Worm (Caenorhabditis elegans): ENCODE measurements around the gene Y27F2A.8.
"Not testable (repeated sequence)": the region's sequence is repeated elsewhere in the genome, so short reads cannot be mapped to it uniquely, and the experiment has no call there.

Y27F2A.8 gene

DNA sequence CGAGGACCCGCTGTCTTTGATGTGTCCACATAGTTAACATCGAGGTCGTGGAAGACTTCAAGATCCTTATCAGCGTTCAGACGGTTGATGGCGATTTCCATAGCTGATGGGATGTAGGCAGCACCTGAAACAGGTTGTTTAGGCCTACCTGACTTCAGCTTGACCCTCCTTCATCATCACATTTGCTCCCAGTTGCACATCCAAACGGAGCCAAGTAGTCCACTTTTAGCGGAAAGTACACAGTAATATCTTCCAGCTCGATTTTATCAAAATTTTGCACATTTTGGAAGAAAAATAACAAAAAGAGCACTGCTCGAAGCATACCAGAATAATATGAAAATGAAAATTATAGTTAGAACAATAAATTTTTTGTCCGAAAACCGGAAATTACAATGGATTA lies 13.4 kb downstream of the Y27F2A.8 start, which contains the start of gene gcy-15:
gcy-15 (minus strand) TSS at position 101 of the 400 bp plus-strand sequence.
- no peak for TF ChIP-seq sem-2 (GFP tag; optimal IDR thresholded peaks at IDR 0.05)
- no peak for TF ChIP-seq hlh-1 (tag; optimal IDR thresholded peaks at IDR 0.05)
- TF ChIP-seq pha-4 (tag; optimal IDR thresholded peaks at IDR 0.05) = no peak
- no peak for TF ChIP-seq nhr-76 (tag; optimal IDR thresholded peaks at IDR 0.05)
- no peak for TF ChIP-seq lsy-2 (tag; optimal IDR thresholded peaks at IDR 0.05)
- TF ChIP-seq tbx-8 (GFP tag; optimal IDR thresholded peaks at IDR 0.05) = no peak
- TF ChIP-seq mls-2 (tag; optimal IDR thresholded peaks at IDR 0.05) = no peak
- no peak for TF ChIP-seq drap-1 (GFP tag; optimal IDR thresholded peaks at IDR 0.05)
- no peak for TF ChIP-seq nhr-2 (tag; optimal IDR thresholded peaks at IDR 0.05)

DNA sequence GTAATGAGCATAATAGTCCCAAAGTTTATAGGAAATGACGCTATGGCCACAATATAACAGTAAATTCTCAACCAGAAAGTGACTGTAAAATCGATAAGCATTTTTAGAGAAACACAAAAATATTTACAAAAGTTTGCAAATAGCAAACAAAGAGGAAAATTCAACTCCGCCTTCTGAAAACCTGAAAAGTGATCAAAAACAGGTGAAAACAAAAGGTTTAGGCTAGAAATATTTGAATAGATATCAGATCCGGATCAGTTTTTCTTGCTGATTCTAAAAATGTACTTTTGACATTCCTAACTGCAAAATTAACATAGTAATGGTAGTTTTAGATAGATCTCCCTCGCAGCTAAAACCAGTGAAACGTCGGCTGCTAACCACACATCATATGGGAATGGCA lies 15.4 kb downstream of the Y27F2A.8 start, which contains the start of gene sri-51:
sri-51 (minus strand) TSS at position 101 of the 400 bp plus-strand sequence.
- no peak for TF ChIP-seq sem-2 (GFP tag; optimal IDR thresholded peaks at IDR 0.05)
- no peak for TF ChIP-seq unc-39 (tag; optimal IDR thresholded peaks at IDR 0.05)
- no peak for TF ChIP-seq lsy-2 (tag; optimal IDR thresholded peaks at IDR 0.05)
- TF ChIP-seq ceh-43 (GFP tag; optimal IDR thresholded peaks at IDR 0.05) = no peak
- TF ChIP-seq nhr-237 (tag; optimal IDR thresholded peaks at IDR 0.05) = no peak
- no peak for TF ChIP-seq lin-13 (tag; optimal IDR thresholded peaks at IDR 0.05)
- TF ChIP-seq M03D4.4 (tag; optimal IDR thresholded peaks at IDR 0.05) = no peak
- TF ChIP-seq hlh-1 (tag; optimal IDR thresholded peaks at IDR 0.05) = no peak
- no peak for TF ChIP-seq ztf-11 (tag; optimal IDR thresholded peaks at IDR 0.05)
- TF ChIP-seq bed-3 (GFP tag; optimal IDR thresholded peaks at IDR 0.05) = no peak
- TF ChIP-seq snpc-4 (tag; optimal IDR thresholded peaks at IDR 0.05) = no peak
- no peak for TF ChIP-seq ham-2 (GFP tag; optimal IDR thresholded peaks at IDR 0.05)
- no peak for TF ChIP-seq nhr-12 (tag; optimal IDR thresholded peaks at IDR 0.05)

DNA sequence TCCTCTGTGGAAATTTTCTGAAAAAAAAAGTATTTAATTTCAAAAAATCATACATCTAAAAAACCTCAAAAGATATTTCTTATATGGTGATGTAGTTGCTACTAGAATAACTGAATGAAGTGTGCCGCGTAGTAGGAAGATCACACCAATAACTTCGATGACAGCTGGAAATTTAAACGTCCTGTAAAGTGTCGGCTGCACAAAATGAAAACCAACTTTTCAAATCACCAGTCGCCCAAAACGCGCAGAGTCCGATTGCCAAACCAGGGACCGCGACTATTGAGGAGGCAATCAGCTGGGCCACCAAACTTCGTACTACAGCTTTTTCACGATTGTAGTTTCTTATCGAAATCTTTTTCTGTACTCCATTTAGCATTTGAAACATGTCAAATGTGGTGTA lies 17.7 kb downstream of the Y27F2A.8 start, which contains the start of gene sri-48:
sri-48 (minus strand) TSS at position 101 of the 400 bp plus-strand sequence.
- TF ChIP-seq drap-1 (GFP tag; optimal IDR thresholded peaks at IDR 0.05); nhr-2 (tag; optimal IDR thresholded peaks at IDR 0.05); nhr-237 (tag; optimal IDR thresholded peaks at IDR 0.05): not testable (repeated sequence)

ce11 chrII:3202519-3202918 lies 18.9 kb downstream of the Y27F2A.8 start, which contains the start of gene sri-53:
Gene sri-53 (minus strand): TSS chrII:3202619.
- TF ChIP-seq nhr-28 (tag; optimal IDR thresholded peaks at IDR 0.05) (no peak), ceh-43 (GFP tag; optimal IDR thresholded peaks at IDR 0.05) (no peak), drap-1 (GFP tag; optimal IDR thresholded peaks at IDR 0.05) (no peak), snpc-4 (tag; optimal IDR thresholded peaks at IDR 0.05) (no peak), blmp-1 (tag; optimal IDR thresholded peaks at IDR 0.05) (no peak), ztf-11 (tag; optimal IDR thresholded peaks at IDR 0.05) (no peak), pha-4 (tag; optimal IDR thresholded peaks at IDR 0.05) (no peak), nhr-2 (tag; optimal IDR thresholded peaks at IDR 0.05) (no peak), nhr-76 (tag; optimal IDR thresholded peaks at IDR 0.05) (no peak), bed-3 (GFP tag; optimal IDR thresholded peaks at IDR 0.05) (no peak), ceh-39 (tag; optimal IDR thresholded peaks at IDR 0.05) (no peak)

DNA sequence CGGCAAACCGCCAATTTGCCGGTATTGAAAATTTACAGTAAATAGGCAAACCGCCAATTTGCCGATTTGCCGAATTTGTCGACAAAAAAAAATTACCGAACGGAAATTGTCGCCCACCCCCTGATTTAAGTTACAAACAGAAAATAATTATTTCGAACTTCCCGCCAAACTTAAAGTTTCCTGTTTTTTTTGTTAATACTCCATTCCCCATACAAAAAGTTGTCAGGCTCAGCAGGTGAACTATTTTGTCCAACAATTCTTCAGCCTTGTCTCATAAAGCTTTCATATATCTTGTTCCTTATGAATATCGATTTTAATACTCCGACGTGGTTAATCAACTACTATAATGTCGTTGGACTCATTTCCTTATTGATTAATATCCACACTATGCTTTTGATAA lies 19.8 kb downstream of the Y27F2A.8 start, which contains the start of gene sri-50:
sri-50 (plus strand) TSS at position 301 of the 400 bp plus-strand sequence.
- TF ChIP-seq nhr-2 (tag; optimal IDR thresholded peaks at IDR 0.05) (no peak), ceh-83 (GFP tag; optimal IDR thresholded peaks at IDR 0.05) (no peak), zip-8 (tag; optimal IDR thresholded peaks at IDR 0.05) (no peak), tbx-8 (GFP tag; optimal IDR thresholded peaks at IDR 0.05) (no peak), sem-2 (GFP tag; optimal IDR thresholded peaks at IDR 0.05) (no peak), hlh-1 (tag; optimal IDR thresholded peaks at IDR 0.05) (no peak), mab-5 (tag; optimal IDR thresholded peaks at IDR 0.05) (no peak), unc-62 (GFP tag; optimal IDR thresholded peaks at IDR 0.05) (no peak)

DNA sequence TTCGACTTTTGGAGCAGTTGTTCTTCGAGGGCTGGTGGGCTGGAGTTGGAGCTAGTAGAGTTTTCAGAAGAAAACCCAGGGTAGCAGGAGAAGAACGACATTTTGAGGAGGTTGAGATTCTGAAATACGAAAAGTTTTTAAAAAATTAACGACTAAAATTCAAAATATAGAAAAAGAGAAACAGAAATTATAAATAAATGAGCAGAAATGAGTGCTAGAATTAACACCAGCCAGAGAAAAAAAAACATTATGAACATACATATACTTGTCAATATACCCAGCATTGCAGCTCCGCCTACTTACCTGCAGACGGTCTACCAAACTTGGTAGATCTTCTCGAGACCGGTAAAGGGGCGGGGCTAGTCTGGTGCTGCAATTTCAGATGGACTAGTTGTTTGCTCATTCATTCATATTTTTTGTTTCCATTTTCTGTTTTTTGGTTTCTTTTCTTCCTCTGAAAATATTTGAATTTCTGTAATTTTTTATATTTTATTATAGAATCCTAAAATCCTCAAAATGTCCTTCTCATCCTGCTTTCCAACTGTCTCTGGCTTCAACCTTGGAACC lies 22.9 kb downstream of the Y27F2A.8 start, which contains the start of the genes ZC239.20 and ZC239.21:
ZC239.20 (minus strand) TSS at position 101 of the 567 bp plus-strand sequence.
ZC239.21 (plus strand) TSS at position 517 of the 567 bp plus-strand sequence.
- TF ChIP-seq hlh-1 (tag; optimal IDR thresholded peaks at IDR 0.05) (no peak), elt-3 (tag; optimal IDR thresholded peaks at IDR 0.05) (no peak), M03D4.4 (tag; optimal IDR thresholded peaks at IDR 0.05) (no peak), lin-32 (GFP tag; optimal IDR thresholded peaks at IDR 0.05) (no peak), unc-39 (tag; optimal IDR thresholded peaks at IDR 0.05) (no peak), elt-1 (tag; optimal IDR thresholded peaks at IDR 0.05; ENCODE audit: borderline replicate concordance, insufficient read depth) (no peak), mep-1 (tag; optimal IDR thresholded peaks at IDR 0.05) (no peak), ham-2 (GFP tag; optimal IDR thresholded peaks at IDR 0.05) (no peak), lsy-2 (tag; optimal IDR thresholded peaks at IDR 0.05) (no peak), nhr-2 (tag; optimal IDR thresholded peaks at IDR 0.05) (no peak), mab-5 (tag; optimal IDR thresholded peaks at IDR 0.05) (no peak), unc-120 (tag; optimal IDR thresholded peaks at IDR 0.05; ENCODE audit: poor library complexity, severe bottlenecking) (no peak), cnd-1 (tag; optimal IDR thresholded peaks at IDR 0.05) (no peak), ceh-83 (GFP tag; optimal IDR thresholded peaks at IDR 0.05) (no peak)
